Fruit fly (Drosophila melanogaster): ENCODE measurements around the gene CG6865.
A peak's percentile ranks its signal among the peaks of the same experiment; 100 is the strongest.

The CG6865 gene

dm6 chr3L:18890283-18891175 is 27.1 kb downstream of the CG6865 start, which contains the start of gene CG3961 (continued):
- TF ChIP-seq inv (GFP tag; IDR thresholded peaks at IDR 0.05; ENCODE audit: partially characterized antibody) (no peak), cg (GFP tag; optimal IDR thresholded peaks at IDR 0.05) (no peak), danr (GFP tag; IDR thresholded peaks at IDR 0.05) (peak; percentile 90), GATAe (GFP tag; conservative IDR thresholded peaks at IDR 0.05) (peak; percentile 66), gcm (GFP tag; optimal IDR thresholded peaks at IDR 0.05) (peak; percentile 99), Lhr (GFP tag; optimal IDR thresholded peaks at IDR 0.05) (peak; percentile 95), Aef1 (GFP tag; IDR thresholded peaks at IDR 0.05) (peak; percentile 84), Nf-YA (GFP tag; IDR thresholded peaks at IDR 0.05) (peak; percentile 76), peb (GFP tag; IDR thresholded peaks at IDR 0.05) (peak; percentile 94), pb (GFP tag; optimal IDR thresholded peaks at IDR 0.05) (peak; percentile 55), CG34376 (GFP tag; optimal IDR thresholded peaks at IDR 0.05) (peak; percentile 84), CG17802 (tag; optimal IDR thresholded peaks at IDR 0.05) (peak; percentile 74), twi (tag; optimal IDR thresholded peaks at IDR 0.05) (peak; percentile 96), HLH54F (GFP tag; optimal IDR thresholded peaks at IDR 0.05) (peak; percentile 75), CG4328 (GFP tag; optimal IDR thresholded peaks at IDR 0.05) (peak; percentile 96), CG15011 (GFP tag; optimal IDR thresholded peaks at IDR 0.05) (peak; percentile 97), CG17612 (GFP tag; IDR thresholded peaks at IDR 0.05) (no peak), CG18476 (GFP tag; optimal IDR thresholded peaks at IDR 0.05) (peak; percentile 94), CG11696 (GFP tag; IDR thresholded peaks at IDR 0.05) (peak; percentile 63), emc (GFP tag; optimal IDR thresholded peaks at IDR 0.05) (peak; percentile 1), CG2199 (GFP tag; IDR thresholded peaks at IDR 0.05) (0 out of 3 replicates have a peak, but pooled peaks have one; percentile 8), wdn (GFP tag; IDR thresholded peaks at IDR 0.05) (peak; percentile 80), CG33213 (GFP tag; optimal IDR thresholded peaks at IDR 0.05) (peak; percentile 55), schlank (tag; optimal IDR thresholded peaks at IDR 0.05) (peak; percentile 75), CG2202 (tag; optimal IDR thresholded peaks at IDR 0.05) (peak; percentile 98), insv (GFP tag; optimal IDR thresholded peaks at IDR 0.05) (peak in 1 of 2 experiments; percentile 74), ac (GFP tag; optimal IDR thresholded peaks at IDR 0.05) (peak; percentile 76), Gug (GFP tag; IDR thresholded peaks at IDR 0.05) (peak; percentile 81), MTF-1 (GFP tag; optimal IDR thresholded peaks at IDR 0.05; ENCODE audit: borderline replicate concordance) (peak; percentile 78), sc (optimal IDR thresholded peaks at IDR 0.05) (no peak), sc (GFP tag; optimal IDR thresholded peaks at IDR 0.05) (peak; percentile 99), pum (GFP tag; optimal IDR thresholded peaks at IDR 0.05) (peak; percentile 87), pnt (GFP tag; optimal IDR thresholded peaks at IDR 0.05) (peak; percentile 83), Lpt (GFP tag; optimal IDR thresholded peaks at IDR 0.05) (no peak), gro (GFP tag; optimal IDR thresholded peaks at IDR 0.05) (no peak), CG5245 (GFP tag; optimal IDR thresholded peaks at IDR 0.05) (peak; percentile 96), tna (GFP tag; IDR thresholded peaks at IDR 0.05; ENCODE audit: partially characterized antibody) (no peak), Rfx (GFP tag; IDR thresholded peaks at IDR 0.05) (peak; percentile 82; the same call in 1 of the 2 replicates), ttk (GFP tag; IDR thresholded peaks at IDR 0.05) (peak; percentile 94), vvl (GFP tag; IDR thresholded peaks at IDR 0.05) (peak; percentile 94), vfl (GFP tag; optimal IDR thresholded peaks at IDR 0.05) (peak; percentile 83), NK7.1 (GFP tag; optimal IDR thresholded peaks at IDR 0.05) (peak; percentile 81), CG12391 (tag; optimal IDR thresholded peaks at IDR 0.05) (peak; percentile 99), CG6854 (GFP tag; optimal IDR thresholded peaks at IDR 0.05) (peak; percentile 95), CG14710 (tag; optimal IDR thresholded peaks at IDR 0.05) (peak; percentile 98), bsh (GFP tag; optimal IDR thresholded peaks at IDR 0.05) (peak; percentile 97 to 98), CG15073 (GFP tag; optimal IDR thresholded peaks at IDR 0.05) (peak; percentile 77), CG12104 (GFP tag; optimal IDR thresholded peaks at IDR 0.05) (peak; percentile 98), CG15696 (tag; optimal IDR thresholded peaks at IDR 0.05) (peak; percentile 94)
